Worm (Caenorhabditis elegans) whole organism, young adult: ENCODE results near the gene mcm-2.
A peak's percentile ranks its signal among the peaks of the same experiment; 100 is the strongest.

ENCODE experiments used
- B0019.2 ChIP-seq: fragments of 200-800 bp; sonication (Bioruptor generic); conservative IDR thresholded peaks from 2 replicates; pipeline ENCODE4 v1.3.6; 2022; ENCODE audit warnings: missing genetic modification reagents, missing genetic modification characterization, missing compliant biosample characterization
- B0261.1 ChIP-seq: sonication (generic microtip); optimal IDR thresholded peaks from 2 replicates; lab custom pipeline; 2016; ENCODE audit warnings: mild to moderate bottlenecking, missing genetic modification characterization, moderate library complexity, missing compliant biosample characterization
- C06A6.2 ChIP-seq: fragments of 200-800 bp; sonication (Bioruptor generic); conservative IDR thresholded peaks from 2 replicates; pipeline ENCODE4 v1.3.6; 2022; ENCODE audit warnings: missing genetic modification characterization, missing compliant biosample characterization
- C17E4.6 ChIP-seq: fragments of 200-800 bp; sonication (Bioruptor generic); IDR thresholded peaks from 2 replicates; pipeline ENCODE4 v1.3.6; 2022; ENCODE audit warnings: missing genetic modification reagents, missing genetic modification characterization, missing compliant biosample characterization
- F10E7.11 ChIP-seq: sonication (generic microtip); optimal IDR thresholded peaks from 2 replicates; lab custom pipeline; 2017; ENCODE audit warnings: mild to moderate bottlenecking, missing genetic modification characterization, moderate library complexity, missing compliant biosample characterization
- F22D6.2 ChIP-seq: sonication (generic microtip); optimal IDR thresholded peaks from 2 replicates; lab custom pipeline; 2016; ENCODE audit warnings: mild to moderate bottlenecking, missing genetic modification characterization, missing compliant biosample characterization
- F37B4.10 ChIP-seq: fragments of 200-800 bp; sonication (Bioruptor generic); IDR thresholded peaks from 2 replicates; pipeline ENCODE4 v1.3.6; 2022; ENCODE audit warnings: missing genetic modification characterization, missing compliant biosample characterization
- F49E8.2 ChIP-seq: sonication (generic microtip); optimal IDR thresholded peaks from 3 replicates; lab custom pipeline; 2017; ENCODE audit warnings: missing genetic modification characterization, mild to moderate bottlenecking, missing compliant biosample characterization, antibody characterized with exemption, moderate library complexity; ENCODE audit not compliant: insufficient read depth
- K11D2.4 ChIP-seq: fragments of 200-800 bp; sonication (Bioruptor generic); IDR thresholded peaks from 2 replicates; pipeline ENCODE4 v1.3.6; 2022; ENCODE audit warnings: missing genetic modification reagents, missing genetic modification characterization, missing compliant biosample characterization
- K12H6.12 ChIP-seq: fragments of 200-800 bp; sonication (Bioruptor generic); optimal IDR thresholded peaks from 2 replicates; lab custom pipeline; 2018; ENCODE audit warnings: mild to moderate bottlenecking, missing genetic modification characterization, missing compliant biosample characterization
- Y53G8AR.9 ChIP-seq: fragments of 200-800 bp; sonication (Bioruptor generic); conservative IDR thresholded peaks from 2 replicates; pipeline ENCODE4 v1.3.6; 2022; ENCODE audit warnings: missing genetic modification reagents, missing genetic modification characterization, missing compliant biosample characterization
- atf-7 ChIP-seq: sonication (generic microtip); optimal IDR thresholded peaks from 2 replicates; lab custom pipeline; 2017; ENCODE audit warnings: mild to moderate bottlenecking, missing genetic modification characterization, missing compliant biosample characterization
- attf-3 ChIP-seq: fragments of 200-800 bp; sonication (Bioruptor generic); conservative IDR thresholded peaks from 2 replicates; pipeline ENCODE4 v1.3.6; 2022; ENCODE audit warnings: missing genetic modification reagents, missing genetic modification characterization, missing compliant biosample characterization
- ccch-3 ChIP-seq: fragments of 200-800 bp; sonication (Bioruptor generic); optimal IDR thresholded peaks from 2 replicates; lab custom pipeline; 2018; ENCODE audit warnings: mild to moderate bottlenecking, missing genetic modification characterization, missing compliant biosample characterization
- cebp-2 ChIP-seq: fragments of 200-800 bp; sonication (Bioruptor generic); IDR thresholded peaks from 2 replicates; pipeline ENCODE4 v1.3.6; 2022; ENCODE audit warnings: missing genetic modification characterization, missing compliant biosample characterization
- ceh-100 ChIP-seq: fragments of 200-800 bp; sonication (Bioruptor generic); IDR thresholded peaks from 2 replicates; pipeline ENCODE4 v1.3.6; 2022; ENCODE audit warnings: missing genetic modification reagents, missing genetic modification characterization, missing compliant biosample characterization
- ceh-58 ChIP-seq: fragments of 200-800 bp; sonication (Bioruptor generic); IDR thresholded peaks from 2 replicates; pipeline ENCODE4 v1.3.6; 2022; ENCODE audit warnings: missing genetic modification characterization, missing compliant biosample characterization
- chd-7 ChIP-seq: sonication (generic microtip); optimal IDR thresholded peaks from 2 replicates; lab custom pipeline; 2016; ENCODE audit warnings: mild to moderate bottlenecking, missing genetic modification characterization, moderate library complexity, missing compliant biosample characterization
- die-1 ChIP-seq: sonication (generic microtip); optimal IDR thresholded peaks from 2 replicates; lab custom pipeline; 2016; ENCODE audit warnings: missing genotype, mild to moderate bottlenecking, missing genetic modification characterization, missing compliant biosample characterization
- efl-1 ChIP-seq: fragments of 150-350 bp; optimal IDR thresholded peaks from 2 replicates; lab custom pipeline; 2014; ENCODE audit warnings: missing biosample characterization, missing genetic modification reagents, missing genetic modification characterization
- egl-44 ChIP-seq: fragments of 200-800 bp; sonication (Bioruptor generic); IDR thresholded peaks from 2 replicates; pipeline ENCODE4 v1.3.6; 2022; ENCODE audit warnings: missing genetic modification reagents, missing genetic modification characterization, missing compliant biosample characterization
- egrh-3 ChIP-seq: fragments of 200-800 bp; sonication (Bioruptor generic); IDR thresholded peaks from 2 replicates; pipeline ENCODE4 v1.3.6; 2022; ENCODE audit warnings: missing genetic modification reagents, missing genetic modification characterization, missing compliant biosample characterization
- ets-4 ChIP-seq: fragments of 200-800 bp; sonication (Bioruptor generic); optimal IDR thresholded peaks from 2 replicates; lab custom pipeline; 2018; ENCODE audit warnings: mild to moderate bottlenecking, missing genetic modification characterization, missing compliant biosample characterization
- gei-17 ChIP-seq: fragments of 200-800 bp; sonication (Bioruptor generic); optimal IDR thresholded peaks from 2 replicates; lab custom pipeline; 2018; ENCODE audit warnings: mild to moderate bottlenecking, missing genetic modification characterization, missing compliant biosample characterization
- hlh-12 ChIP-seq: sonication (generic microtip); optimal IDR thresholded peaks from 2 replicates; lab custom pipeline; 2016; ENCODE audit warnings: missing genetic modification characterization, missing compliant biosample characterization
- hlh-26 ChIP-seq: fragments of 200-800 bp; sonication (Bioruptor generic); conservative IDR thresholded peaks from 2 replicates; pipeline ENCODE4 v1.3.6; 2022; ENCODE audit warnings: missing genetic modification reagents, missing genetic modification characterization, missing compliant biosample characterization
- hrde-1 ChIP-seq: sonication (generic microtip); optimal IDR thresholded peaks from 2 replicates; lab custom pipeline; 2016; ENCODE audit warnings: missing genetic modification characterization, mild to moderate bottlenecking, missing compliant biosample characterization, moderate library complexity, missing genotype, missing genetic modification reagents, borderline replicate concordance
- hsf-1 ChIP-seq: fragments of 200-800 bp; sonication (Bioruptor generic); IDR thresholded peaks from 2 replicates; pipeline ENCODE4 v1.3.6; 2022; ENCODE audit warnings: missing genetic modification reagents, missing genetic modification characterization, missing compliant biosample characterization
- lag-1 ChIP-seq: fragments of 200-800 bp; sonication (Bioruptor generic); IDR thresholded peaks from 2 replicates; pipeline ENCODE4 v1.3.6; 2022; ENCODE audit warnings: missing genetic modification reagents, missing genetic modification characterization, missing compliant biosample characterization
- lin-26 ChIP-seq: fragments of 200-800 bp; sonication (Bioruptor generic); IDR thresholded peaks from 2 replicates; pipeline ENCODE4 v1.3.6; 2022; ENCODE audit warnings: missing genetic modification reagents, missing genetic modification characterization, missing compliant biosample characterization
- lin-35 ChIP-seq, 3 experiments: fragments of 150-350 bp in 2 of 3; sonication (generic microtip) in 1 of 3; optimal IDR thresholded peaks; 2 replicates each; lab custom pipeline; 2014 to 2018; ENCODE audit warnings: missing biosample characterization in 3 of 3, missing genetic modification characterization in 3 of 3, missing genetic modification reagents in 3 of 3
- lin-54 ChIP-seq: fragments of 200-800 bp; sonication (Bioruptor generic); optimal IDR thresholded peaks from 2 replicates; lab custom pipeline; 2018; ENCODE audit warnings: mild to moderate bottlenecking, missing genetic modification characterization, missing compliant biosample characterization
- lsy-27 ChIP-seq: sonication (generic microtip); optimal IDR thresholded peaks from 2 replicates; lab custom pipeline; 2017; ENCODE audit warnings: missing genetic modification characterization, mild to moderate bottlenecking, missing compliant biosample characterization, antibody characterized with exemption, missing genotype, borderline replicate concordance; ENCODE audit not compliant: insufficient read depth
- madf-8 ChIP-seq: fragments of 200-800 bp; sonication (Bioruptor generic); conservative IDR thresholded peaks from 2 replicates; pipeline ENCODE4 v1.3.6; 2022; ENCODE audit warnings: missing genetic modification reagents, missing genetic modification characterization, missing compliant biosample characterization
- mcd-1 ChIP-seq: fragments of 200-800 bp; sonication (Bioruptor generic); IDR thresholded peaks from 2 replicates; pipeline ENCODE4 v1.3.6; 2022; ENCODE audit warnings: missing genetic modification reagents, missing genetic modification characterization, missing compliant biosample characterization
- nfya-2 ChIP-seq: fragments of 200-800 bp; sonication (Bioruptor generic); IDR thresholded peaks from 2 replicates; pipeline ENCODE4 v1.3.6; 2022; ENCODE audit warnings: missing genetic modification reagents, missing genetic modification characterization, missing compliant biosample characterization
- nhr-80 ChIP-seq: sonication (generic microtip); optimal IDR thresholded peaks from 2 replicates; lab custom pipeline; 2016; ENCODE audit warnings: missing genetic modification characterization, missing compliant biosample characterization
- rcor-1 ChIP-seq: fragments of 200-800 bp; sonication (Bioruptor generic); IDR thresholded peaks from 2 replicates; pipeline ENCODE4 v1.3.6; 2022; ENCODE audit warnings: missing genetic modification reagents, missing genetic modification characterization, missing compliant biosample characterization
- rpc-1 ChIP-seq, 2 experiments: fragments of 150-350 bp in 1 of 2; sonication (generic microtip) in 1 of 2; optimal IDR thresholded peaks; 2 replicates each; lab custom pipeline; 2014 to 2018; ENCODE audit warnings: missing biosample characterization in 1 of 2, missing genetic modification characterization in 1 of 2, missing genetic modification reagents in 1 of 2, missing genotype in 1 of 2
- sdz-38 ChIP-seq: sonication (generic microtip); optimal IDR thresholded peaks from 2 replicates; lab custom pipeline; 2016; ENCODE audit warnings: missing genotype, missing genetic modification characterization, missing compliant biosample characterization
- sea-2 ChIP-seq: fragments of 200-800 bp; sonication (Bioruptor generic); IDR thresholded peaks from 2 replicates; pipeline ENCODE4 v1.3.6; 2022; ENCODE audit warnings: missing genetic modification characterization, missing compliant biosample characterization
- tbx-9 ChIP-seq: sonication (generic microtip); optimal IDR thresholded peaks from 2 replicates; lab custom pipeline; 2016; ENCODE audit warnings: borderline replicate concordance, missing genetic modification characterization, inconsistent platforms, missing compliant biosample characterization
- unc-130 ChIP-seq: sonication (generic microtip); optimal IDR thresholded peaks from 2 replicates; lab custom pipeline; 2016; ENCODE audit warnings: missing genetic modification reagents, missing genetic modification characterization, missing compliant biosample characterization
- unc-62 ChIP-seq: fragments of 150-350 bp; optimal IDR thresholded peaks from 2 replicates; lab custom pipeline; 2014; ENCODE audit warnings: missing biosample characterization, missing genetic modification reagents, missing genetic modification characterization
- ztf-22 ChIP-seq: fragments of 200-800 bp; sonication (Bioruptor generic); optimal IDR thresholded peaks from 2 replicates; lab custom pipeline; 2018; ENCODE audit warnings: mild to moderate bottlenecking, missing genetic modification characterization, moderate library complexity, missing compliant biosample characterization
- ztf-28 ChIP-seq: fragments of 200-800 bp; sonication (Bioruptor generic); IDR thresholded peaks from 2 replicates; pipeline ENCODE4 v1.3.6; 2022; ENCODE audit warnings: missing genetic modification reagents, missing genetic modification characterization, missing compliant biosample characterization
- ztf-6 ChIP-seq: fragments of 200-800 bp; sonication (Bioruptor generic); IDR thresholded peaks from 2 replicates; pipeline ENCODE4 v1.3.6; 2022; ENCODE audit warnings: missing genetic modification reagents, missing genetic modification characterization, missing compliant biosample characterization

The mcm-2 gene

DNA sequence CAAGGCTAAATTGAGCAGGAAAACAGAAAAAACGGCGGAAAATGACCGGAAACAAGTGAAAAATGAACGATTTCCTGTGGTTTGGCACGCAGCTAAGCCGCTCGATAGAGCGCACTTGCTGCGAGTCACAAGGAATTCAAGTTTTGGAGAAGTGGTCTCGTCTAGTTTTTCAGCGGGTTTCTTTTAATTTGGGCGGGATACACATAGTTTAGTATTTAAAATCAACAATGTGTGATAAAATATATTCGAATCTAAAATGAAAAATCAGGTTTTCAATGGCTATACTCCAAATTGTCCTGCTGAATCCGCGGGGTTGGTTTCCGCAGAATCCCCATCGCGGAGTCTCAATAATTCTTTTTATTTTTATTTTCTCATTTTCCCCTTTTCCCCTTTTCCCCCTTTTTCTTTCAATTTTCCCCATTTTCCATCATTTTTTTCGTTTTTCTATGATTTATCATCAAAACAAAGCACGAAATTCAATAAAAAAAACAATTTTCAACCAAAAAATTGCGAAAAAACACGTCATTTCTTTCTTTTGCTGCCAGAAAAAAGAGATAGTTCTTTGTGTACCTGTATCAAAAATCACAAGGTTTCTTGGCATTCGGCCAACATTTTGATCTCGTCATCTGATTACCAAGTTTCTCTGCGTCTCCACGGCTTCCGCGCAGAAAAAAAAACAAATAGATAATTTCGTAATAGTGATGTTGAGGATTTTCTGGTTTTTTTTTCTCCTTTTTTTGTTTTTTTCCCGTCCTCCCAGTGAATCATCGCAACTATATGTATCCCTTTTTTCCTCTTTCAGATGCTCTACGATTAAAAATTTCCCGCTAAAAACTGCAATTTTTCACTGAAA is 35.9 kb upstream of the mcm-2 start, which contains the start of gene ippk-1 (continued):
- no peak for TF ChIP-seq C17E4.6
- TF ChIP-seq K12H6.12 (tag; lab: Kevin White, UChicago) = peak; percentile 65
- no peak for TF ChIP-seq ets-4
- TF ChIP-seq hlh-12 (tag; lab: Kevin White, UChicago) = no peak
- TF ChIP-seq B0019.2 (GFP tag; lab: Robert Waterston, UW) = no peak; the same call in 1 of the 2 replicates
- no peak for TF ChIP-seq lag-1 (GFP tag; lab: Robert Waterston, UW)
- TF ChIP-seq nfya-2 (GFP tag; lab: Robert Waterston, UW) = no peak
- peak; percentile 92 for TF ChIP-seq ceh-100
- no peak for TF ChIP-seq hrde-1 (tag; lab: Kevin White, UChicago)
- peak; percentile 38 for TF ChIP-seq F22D6.2 (tag; lab: Kevin White, UChicago)
- peak; percentile 68 for TF ChIP-seq K11D2.4
- TF ChIP-seq lin-54 (GFP tag; lab: Kevin White, UChicago) = no peak
- no peak for TF ChIP-seq B0261.1
- no peak for TF ChIP-seq egl-44 (GFP tag; lab: Robert Waterston, UW)
- no peak for TF ChIP-seq F37B4.10 (GFP tag; lab: Robert Waterston, UW)
- no peak for TF ChIP-seq unc-62 (GFP tag; lab: Kevin White, UChicago)
- TF ChIP-seq die-1 (tag; lab: Kevin White, UChicago) = no peak
- no peak for TF ChIP-seq cebp-2 (GFP tag; lab: Robert Waterston, UW)
- no peak for TF ChIP-seq Y53G8AR.9
- no peak for TF ChIP-seq attf-3 (GFP tag; lab: Robert Waterston, UW)
- no peak for TF ChIP-seq hsf-1 (GFP tag; lab: Robert Waterston, UW)
- TF ChIP-seq ztf-22 (GFP tag; lab: Kevin White, UChicago) = no peak
- no peak for TF ChIP-seq ztf-28
- no peak for TF ChIP-seq F49E8.2 (tag; lab: Kevin White, UChicago)
- TF ChIP-seq F10E7.11 (tag; lab: Kevin White, UChicago) = no peak
- no peak for TF ChIP-seq gei-17
- peak; percentile 47 for TF ChIP-seq atf-7 (tag; lab: Kevin White, UChicago)
- no peak for TF ChIP-seq lin-35 (GFP tag; optimal IDR thresholded peaks at IDR 0.05; lab: Kevin White, UChicago)
- TF ChIP-seq sdz-38 (tag; lab: Kevin White, UChicago) = no peak
- TF ChIP-seq rcor-1 (GFP tag; lab: Robert Waterston, UW) = no peak
- TF ChIP-seq nhr-80 (tag; lab: Kevin White, UChicago) = peak; percentile 27
- TF ChIP-seq ccch-3 (GFP tag; lab: Kevin White, UChicago) = no peak
- TF ChIP-seq mcd-1 (GFP tag; lab: Robert Waterston, UW) = peak; percentile 86
- TF ChIP-seq chd-7 (tag; lab: Kevin White, UChicago) = no peak
- no peak for TF ChIP-seq efl-1 (GFP tag; lab: Kevin White, UChicago)
- no peak for TF ChIP-seq madf-8 (GFP tag; lab: Robert Waterston, UW)
- no peak for TF ChIP-seq hlh-26 (GFP tag; lab: Robert Waterston, UW)
- 0 out of 2 replicates have a peak, but pooled peaks have one; percentile 41 for TF ChIP-seq C06A6.2 (GFP tag; lab: Robert Waterston, UW)
- no peak for TF ChIP-seq ceh-58
- no peak for TF ChIP-seq sea-2 (GFP tag; lab: Robert Waterston, UW)
- 0 out of 2 replicates have a peak, but pooled peaks have one; percentile 11 for TF ChIP-seq lin-26
- no peak for TF ChIP-seq egrh-3 (GFP tag; lab: Robert Waterston, UW)
- no peak for TF ChIP-seq tbx-9 (tag; lab: Kevin White, UChicago)
- TF ChIP-seq lsy-27 (tag; lab: Kevin White, UChicago) = no peak
- no peak for TF ChIP-seq ztf-6 (GFP tag; lab: Robert Waterston, UW)
- no peak for TF ChIP-seq rpc-1 (optimal IDR thresholded peaks at IDR 0.05; lab: Kevin White, UChicago)
- TF ChIP-seq rpc-1 (tag; optimal IDR thresholded peaks at IDR 0.05; lab: Kevin White, UChicago) = no peak
- no peak for TF ChIP-seq unc-130 (GFP tag; lab: Kevin White, UChicago)
